Worm (Caenorhabditis elegans) whole organism, L3 larva: ENCODE measurements around the gene C50D2.10.

ENCODE experiments used
- mdl-1 ChIP-seq: fragments of 150-350 bp; optimal IDR thresholded peaks from 2 replicates; lab custom pipeline; 2014; ENCODE audit warnings: missing biosample characterization, missing genetic modification characterization
- ztf-4 ChIP-seq: fragments of 150-350 bp; optimal IDR thresholded peaks from 2 replicates; lab custom pipeline; 2014; ENCODE audit warnings: missing biosample characterization, missing genetic modification characterization

DNA sequence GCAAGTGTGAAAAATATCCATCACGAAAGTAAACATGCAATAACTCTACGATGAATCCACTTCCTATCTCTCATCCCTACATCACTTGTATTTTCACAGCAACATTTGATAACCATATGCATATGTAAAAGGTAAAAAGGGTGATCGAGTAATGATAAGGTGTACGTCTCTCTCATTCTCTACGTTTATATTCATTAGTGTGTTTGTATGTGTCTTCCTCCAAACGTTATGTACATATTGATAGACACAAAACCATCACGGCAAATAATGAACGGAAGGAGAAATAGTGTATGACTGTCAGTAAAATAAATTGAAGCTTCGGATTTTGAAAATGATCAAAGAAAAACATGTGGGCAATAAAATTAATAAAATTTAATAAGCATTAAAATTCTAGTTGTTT lies 23.6 kb downstream of the C50D2.10 start:
- TF ChIP-seq mdl-1 (no peak), ztf-4 (tag; lab: Kevin White, UChicago) (no peak)
